Fruit fly (Drosophila melanogaster): ENCODE data around the gene CG1265.
A peak's percentile ranks its signal among the peaks of the same experiment; 100 is the strongest.

CG1265 gene

dm6 chr3L:4259102-4259558 lies 4.6 kb downstream of the CG1265 start, which contains the start of the genes CG15011 and CG1309 (continued):
- TF ChIP-seq salm (tag; optimal IDR thresholded peaks at IDR 0.05) (peak; percentile 56), tup (GFP tag; optimal IDR thresholded peaks at IDR 0.05) (peak; percentile 31), onecut (GFP tag; IDR thresholded peaks at IDR 0.05) (peak; percentile 59; the same call in 1 of the 2 replicates), Myb (GFP tag; optimal IDR thresholded peaks at IDR 0.05) (peak; percentile 62), CG16779 (GFP tag; IDR thresholded peaks at IDR 0.05) (no peak), emc (GFP tag; optimal IDR thresholded peaks at IDR 0.05) (peak; percentile 24), Doc3 (GFP tag; IDR thresholded peaks at IDR 0.05; ENCODE audit: partially characterized antibody) (0 out of 3 replicates have a peak, but pooled peaks have one; percentile 40), Hey (tag; optimal IDR thresholded peaks at IDR 0.05) (no peak), grn (GFP tag; optimal IDR thresholded peaks at IDR 0.05) (peak; percentile 50), CG17361 (GFP tag; IDR thresholded peaks at IDR 0.05) (peak; percentile 88), CG3407 (GFP tag; optimal IDR thresholded peaks at IDR 0.05) (peak; percentile 61), CG6254 (GFP tag; optimal IDR thresholded peaks at IDR 0.05) (peak; percentile 40), mirr (GFP tag; optimal IDR thresholded peaks at IDR 0.05) (peak; percentile 65), ro (GFP tag; IDR thresholded peaks at IDR 0.05) (no peak), gt (GFP tag; IDR thresholded peaks at IDR 0.05) (no peak), BEAF-32 (GFP tag; optimal IDR thresholded peaks at IDR 0.05) (peak; percentile 63), pnt (GFP tag; optimal IDR thresholded peaks at IDR 0.05) (peak; percentile 67), gcm (GFP tag; optimal IDR thresholded peaks at IDR 0.05) (peak; percentile 77), tin (GFP tag; optimal IDR thresholded peaks at IDR 0.05) (peak; percentile 83), CG6683 (GFP tag; optimal IDR thresholded peaks at IDR 0.05) (peak; percentile 49), Six4 (GFP tag; optimal IDR thresholded peaks at IDR 0.05) (peak; percentile 79), CG13296 (GFP tag; optimal IDR thresholded peaks at IDR 0.05) (peak; percentile 78), CG10274 (GFP tag; optimal IDR thresholded peaks at IDR 0.05) (peak; percentile 48), CG4424 (GFP tag; optimal IDR thresholded peaks at IDR 0.05) (peak; percentile 86), Med (GFP tag) (peak; percentile 97), CG7963 (GFP tag; IDR thresholded peaks at IDR 0.05; ENCODE audit: partially characterized antibody) (no peak), CG14667 (GFP tag; IDR thresholded peaks at IDR 0.05) (peak; percentile 64), toy (GFP tag; IDR thresholded peaks at IDR 0.05) (no peak), CG1602 (GFP tag; optimal IDR thresholded peaks at IDR 0.05) (peak; percentile 86), sima (GFP tag; optimal IDR thresholded peaks at IDR 0.05) (peak; percentile 37), exex (tag; optimal IDR thresholded peaks at IDR 0.05) (peak; percentile 84), CG4282 (GFP tag; optimal IDR thresholded peaks at IDR 0.05) (no peak), usp (GFP tag; optimal IDR thresholded peaks at IDR 0.05) (no peak), row (GFP tag; IDR thresholded peaks at IDR 0.05) (peak; percentile 98), CG11085 (GFP tag; IDR thresholded peaks at IDR 0.05) (no peak), grau (tag; optimal IDR thresholded peaks at IDR 0.05) (peak; percentile 86), nerfin-1 (tag; optimal IDR thresholded peaks at IDR 0.05) (peak; percentile 93), Hr39 (optimal IDR thresholded peaks at IDR 0.05) (no peak), CG10321 (GFP tag; IDR thresholded peaks at IDR 0.05) (0 out of 2 replicates have a peak, but pooled peaks have one; percentile 6), CG4328 (GFP tag; optimal IDR thresholded peaks at IDR 0.05) (peak; percentile 76), CG2199 (GFP tag; IDR thresholded peaks at IDR 0.05) (0 out of 3 replicates have a peak, but pooled peaks have one; percentile 23), CG17359 (tag; optimal IDR thresholded peaks at IDR 0.05) (peak; percentile 76), CG14050 (GFP tag; IDR thresholded peaks at IDR 0.05) (peak; percentile 62), corto (GFP tag; optimal IDR thresholded peaks at IDR 0.05) (no peak), lola (GFP tag; optimal IDR thresholded peaks at IDR 0.05) (peak in 1 of 3 experiments; percentile 87), danr (GFP tag; IDR thresholded peaks at IDR 0.05) (peak; percentile 28; the same call in 1 of the 2 replicates), CG6813 (GFP tag; optimal IDR thresholded peaks at IDR 0.05) (no peak), ind (GFP tag; optimal IDR thresholded peaks at IDR 0.05) (peak; percentile 90), shn (GFP tag; optimal IDR thresholded peaks at IDR 0.05) (peak; percentile 85), CG18262 (tag; optimal IDR thresholded peaks at IDR 0.05) (peak; percentile 85), CG14710 (tag; optimal IDR thresholded peaks at IDR 0.05) (peak; percentile 92)
